Fruit fly (Drosophila melanogaster): ENCODE data around the gene CG32081.

CG32081 gene

dm6 chr3L:11064689-11065088 is 37.3 kb downstream of the CG32081 start, which contains the start of the genes CG32075, CG45101 and SuUR (continued):
- peak; percentile 76 for TF ChIP-seq eyg (GFP tag; optimal IDR thresholded peaks at IDR 0.05)
- peak; percentile 91 for TF ChIP-seq CG9609 (GFP tag; optimal IDR thresholded peaks at IDR 0.05)
- no peak; the same call in 2 of the 3 replicates for TF ChIP-seq CG7963 (GFP tag; IDR thresholded peaks at IDR 0.05; ENCODE audit: partially characterized antibody)
- peak; percentile 83 for TF ChIP-seq fd96Cb (tag; optimal IDR thresholded peaks at IDR 0.05)
- TF ChIP-seq sob (GFP tag; IDR thresholded peaks at IDR 0.05), result peak; percentile 88
- peak; percentile 94 for TF ChIP-seq CG12942 (GFP tag; optimal IDR thresholded peaks at IDR 0.05)
- TF ChIP-seq CG7839 (tag; optimal IDR thresholded peaks at IDR 0.05), result peak; percentile 91
- TF ChIP-seq CG2712 (tag; optimal IDR thresholded peaks at IDR 0.05), result peak; percentile 91
- TF ChIP-seq Nf-YC (tag; optimal IDR thresholded peaks at IDR 0.05), result peak; percentile 78
- peak; percentile 56 for TF ChIP-seq sima (GFP tag; optimal IDR thresholded peaks at IDR 0.05)
- TF ChIP-seq aop (GFP tag; IDR thresholded peaks at IDR 0.05), result no peak; the same call in 1 of the 2 replicates
- TF ChIP-seq nom (GFP tag; optimal IDR thresholded peaks at IDR 0.05), result peak; percentile 42
- peak; percentile 5 for TF ChIP-seq gfzf (GFP tag; optimal IDR thresholded peaks at IDR 0.05)
- peak; percentile 75 for TF ChIP-seq tup (GFP tag; optimal IDR thresholded peaks at IDR 0.05)
- peak; percentile 73 for TF ChIP-seq crc (GFP tag; optimal IDR thresholded peaks at IDR 0.05)
- TF ChIP-seq ken (GFP tag; IDR thresholded peaks at IDR 0.05), result peak; percentile 89
- TF ChIP-seq zf30C (GFP tag; optimal IDR thresholded peaks at IDR 0.05), result no peak
- TF ChIP-seq Atf6 (GFP tag; IDR thresholded peaks at IDR 0.05), result peak; percentile 86
- TF ChIP-seq vnd (GFP tag; IDR thresholded peaks at IDR 0.05; ENCODE audit: partially characterized antibody), result no peak
- TF ChIP-seq Neu2 (GFP tag; optimal IDR thresholded peaks at IDR 0.05; ENCODE audit: borderline replicate concordance), result no peak
- peak; percentile 67 for TF ChIP-seq CG2116 (GFP tag; optimal IDR thresholded peaks at IDR 0.05)
- TF ChIP-seq CG6654 (GFP tag; optimal IDR thresholded peaks at IDR 0.05), result no peak
- TF ChIP-seq zen2 (GFP tag; IDR thresholded peaks at IDR 0.05; ENCODE audit: partially characterized antibody), result no peak
- TF ChIP-seq sna (GFP tag; IDR thresholded peaks at IDR 0.05; ENCODE audit: partially characterized antibody), result no peak
- TF ChIP-seq ro (GFP tag; IDR thresholded peaks at IDR 0.05), result peak; percentile 76
- no peak for TF ChIP-seq CG8359 (GFP tag; optimal IDR thresholded peaks at IDR 0.05; ENCODE audit: borderline replicate concordance)
- peak; percentile 93 for TF ChIP-seq CG13624 (GFP tag; optimal IDR thresholded peaks at IDR 0.05)
- peak; percentile 36 for TF ChIP-seq fd102C (GFP tag; optimal IDR thresholded peaks at IDR 0.05)
- peak; percentile 91 for TF ChIP-seq Dip3 (GFP tag; optimal IDR thresholded peaks at IDR 0.05)
- TF ChIP-seq gsb (GFP tag; IDR thresholded peaks at IDR 0.05), result peak; percentile 53; the same call in 1 of the 2 replicates
- TF ChIP-seq CG10654 (GFP tag; optimal IDR thresholded peaks at IDR 0.05), result peak; percentile 67
- no peak for TF ChIP-seq CG8478 (optimal IDR thresholded peaks at IDR 0.05)
- peak; percentile 58 for TF ChIP-seq Ravus (GFP tag; IDR thresholded peaks at IDR 0.05)
- peak; percentile 64 for TF ChIP-seq CG11085 (GFP tag; IDR thresholded peaks at IDR 0.05)
- TF ChIP-seq sens-2 (GFP tag; IDR thresholded peaks at IDR 0.05), result peak; percentile 65
- peak; percentile 88 for TF ChIP-seq grau (tag; optimal IDR thresholded peaks at IDR 0.05)
- TF ChIP-seq CG31365 (tag; optimal IDR thresholded peaks at IDR 0.05), result no peak
- peak; percentile 83 for TF ChIP-seq ara (GFP tag; IDR thresholded peaks at IDR 0.05)
- TF ChIP-seq amos (GFP tag; IDR thresholded peaks at IDR 0.05; ENCODE audit: partially characterized antibody), result no peak
- peak; percentile 92 for TF ChIP-seq CG14441 (GFP tag; IDR thresholded peaks at IDR 0.05)
- TF ChIP-seq Gug (GFP tag; IDR thresholded peaks at IDR 0.05), result peak; percentile 84
- no peak for TF ChIP-seq hb (GFP tag; IDR thresholded peaks at IDR 0.05; ENCODE audit: partially characterized antibody)
- TF ChIP-seq Dip2 (GFP tag; IDR thresholded peaks at IDR 0.05), result no peak
- peak; percentile 96 for TF ChIP-seq Sry-β (GFP tag; optimal IDR thresholded peaks at IDR 0.05)
- peak; percentile 85 for TF ChIP-seq CG10209 (GFP tag; optimal IDR thresholded peaks at IDR 0.05)
- TF ChIP-seq row (GFP tag; IDR thresholded peaks at IDR 0.05), result peak; percentile 94
- TF ChIP-seq bigmax (GFP tag; optimal IDR thresholded peaks at IDR 0.05), result no peak
- TF ChIP-seq CG31441 (GFP tag; IDR thresholded peaks at IDR 0.05), result peak; percentile 68
- TF ChIP-seq salm (tag; optimal IDR thresholded peaks at IDR 0.05), result peak; percentile 24
- peak; percentile 86 for TF ChIP-seq B-H2 (GFP tag; optimal IDR thresholded peaks at IDR 0.05)
- peak; percentile 78 for TF ChIP-seq CG15514 (GFP tag; optimal IDR thresholded peaks at IDR 0.05)

Data from whole organism, embryonic.